Worm (Caenorhabditis elegans) whole organism, L1 larva: ENCODE measurements around the gene Y53G8AR.8.

Source experiments
- ceh-88 ChIP-seq: fragments of 200-800 bp; sonication (Bioruptor generic); IDR thresholded peaks from 2 replicates; pipeline ENCODE4 v1.3.6; 2022; ENCODE audit warnings: missing genetic modification characterization, missing compliant biosample characterization
- egl-13 ChIP-seq: sonication (generic microtip); optimal IDR thresholded peaks from 2 replicates; lab custom pipeline; 2016; ENCODE audit warnings: missing genotype, missing genetic modification reagents, missing genetic modification characterization, missing compliant biosample characterization
- egl-27 ChIP-seq, 2 experiments: fragments of 150-350 bp in 1 of 2; sonication (generic microtip); optimal IDR thresholded peaks; 3 replicates each; lab custom pipeline; 2017 to 2018; ENCODE audit warnings: missing biosample characterization in 2 of 2, missing genetic modification characterization in 2 of 2, missing genetic modification reagents in 2 of 2
- elt-3 ChIP-seq, 6 experiments: fragments of 150-350 bp in 1 of 6; sonication (generic microtip); optimal IDR thresholded peaks; 2 replicates each; lab custom pipeline; 2017 to 2018; ENCODE audit warnings: missing biosample characterization in 6 of 6, missing genetic modification characterization in 6 of 6, inconsistent platforms in 1 of 6
- fkh-10 ChIP-seq: sonication (generic microtip); optimal IDR thresholded peaks from 2 replicates; lab custom pipeline; 2017; ENCODE audit warnings: missing biosample characterization, missing genetic modification reagents, missing genetic modification characterization
- grh-1 ChIP-seq: fragments of 200-800 bp; sonication (Bioruptor generic); IDR thresholded peaks from 2 replicates; pipeline ENCODE4 v1.3.6; 2022; ENCODE audit warnings: missing genetic modification reagents, missing genetic modification characterization, missing compliant biosample characterization
- lsy-2 ChIP-seq, 2 experiments: fragments of 150-350 bp; optimal IDR thresholded peaks; 2 replicates each; lab custom pipeline; 2014; ENCODE audit warnings: missing biosample characterization in 2 of 2, missing genetic modification characterization in 2 of 2
- mep-1 ChIP-seq: fragments of 150-350 bp; optimal IDR thresholded peaks from 2 replicates; lab custom pipeline; 2014; ENCODE audit warnings: missing biosample characterization, missing genetic modification characterization
- snpc-4 ChIP-seq: fragments of 150-350 bp; optimal IDR thresholded peaks from 2 replicates; lab custom pipeline; 2014; ENCODE audit warnings: missing biosample characterization, missing genetic modification characterization
- snu-23 ChIP-seq: sonication (generic microtip); optimal IDR thresholded peaks from 2 replicates; lab custom pipeline; 2016; ENCODE audit warnings: missing genetic modification characterization, missing compliant biosample characterization
- zag-1 ChIP-seq: fragments of 150-350 bp; optimal IDR thresholded peaks from 2 replicates; lab custom pipeline; 2014; ENCODE audit warnings: missing biosample characterization, missing genetic modification characterization

- TF ChIP-seq grh-1 (GFP tag; lab: Robert Waterston, UW) (no peak), mep-1 (no peak), snpc-4 (no peak), zag-1 (tag; lab: Kevin White, UChicago) (no peak), snu-23 (GFP tag; lab: Kevin White, UChicago) (no peak), egl-13 (tag; lab: Kevin White, UChicago) (no peak), ceh-88 (GFP tag; lab: Robert Waterston, UW) (no peak), egl-27 (tag; optimal IDR thresholded peaks at IDR 0.05; lab: Kevin White, UChicago) (no peak), lsy-2 (tag; optimal IDR thresholded peaks at IDR 0.05; lab: Kevin White, UChicago) (no peak), elt-3 (tag; optimal IDR thresholded peaks at IDR 0.05; lab: Kevin White, UChicago) (no peak), fkh-10 (GFP tag; lab: Kevin White, UChicago) (no peak)
These were observed 41.1 kb downstream of the Y53G8AR.8 start, which contains the start of gene Y53G8AL.3 for ce11 chrIII:3253043-3253442.
